Fruit fly (Drosophila melanogaster) whole organism, embryonic: Measurements from ENCODE around the gene CG8191.

Experiments used
- CG12219 ChIP-seq: fragments of 200-800 bp; sonication (Bioruptor generic); optimal IDR thresholded peaks from 3 replicates; lab custom pipeline; 2018; ENCODE audit warnings: missing biosample characterization, mild to moderate bottlenecking, missing genetic modification characterization
- CG13287 ChIP-seq: fragments of 200-800 bp; sonication (Bioruptor generic); IDR thresholded peaks from 2 replicates; pipeline ENCODE4 v1.3.6; 2022; ENCODE audit warnings: missing biosample characterization, missing genetic modification characterization; ENCODE audit not compliant: partially characterized antibody
- CG13424 ChIP-seq: fragments of 200-800 bp; sonication (Bioruptor generic); optimal IDR thresholded peaks from 2 replicates; lab custom pipeline; 2019; ENCODE audit warnings: missing biosample characterization, mild to moderate bottlenecking, missing genetic modification characterization, moderate library complexity
- CG16863 ChIP-seq: fragments of 200-800 bp; sonication (Bioruptor generic); optimal IDR thresholded peaks from 3 replicates; lab custom pipeline; 2016; ENCODE audit warnings: missing biosample characterization, missing genetic modification characterization
- CG17568 ChIP-seq: fragments of 200-800 bp; sonication (Bioruptor generic); optimal IDR thresholded peaks from 2 replicates; lab custom pipeline; 2018; ENCODE audit warnings: missing biosample characterization, mild to moderate bottlenecking, missing genetic modification characterization, moderate library complexity
- CG1832 ChIP-seq: fragments of 200-800 bp; sonication (Bioruptor generic); optimal IDR thresholded peaks from 2 replicates; lab custom pipeline; 2017; ENCODE audit warnings: missing biosample characterization, mild to moderate bottlenecking, missing genetic modification characterization, inconsistent platforms
- CG2199 ChIP-seq: fragments of 200-800 bp; sonication (Bioruptor generic); IDR thresholded peaks from 3 replicates; pipeline ENCODE4 v1.3.6; 2022; ENCODE audit warnings: missing biosample characterization, missing genetic modification characterization
- CG31388 ChIP-seq: fragments of 200-800 bp; sonication (Bioruptor generic); optimal IDR thresholded peaks from 2 replicates; lab custom pipeline; 2016; ENCODE audit warnings: missing biosample characterization, missing genetic modification characterization
- CG3407 ChIP-seq: fragments of 200-800 bp; sonication (Bioruptor generic); optimal IDR thresholded peaks from 2 replicates; lab custom pipeline; 2018; ENCODE audit warnings: missing biosample characterization, mild to moderate bottlenecking, missing genetic modification characterization
- CG7745 ChIP-seq: fragments of 200-800 bp; sonication (Bioruptor generic); optimal IDR thresholded peaks from 2 replicates; lab custom pipeline; 2018; ENCODE audit warnings: missing biosample characterization, mild to moderate bottlenecking, missing genetic modification characterization, moderate library complexity
- CG7928 ChIP-seq: fragments of 200-800 bp; sonication (Bioruptor generic); optimal IDR thresholded peaks from 2 replicates; lab custom pipeline; 2017; ENCODE audit warnings: missing biosample characterization, mild to moderate bottlenecking, missing genetic modification characterization
- CG9932 ChIP-seq: fragments of 200-800 bp; sonication (Bioruptor generic); IDR thresholded peaks from 2 replicates; pipeline ENCODE4 v1.3.6; 2022; ENCODE audit warnings: missing biosample characterization, missing genetic modification characterization
- CHES-1-like ChIP-seq: fragments of 200-800 bp; sonication (Bioruptor generic); optimal IDR thresholded peaks from 2 replicates; lab custom pipeline; 2016; ENCODE audit warnings: missing biosample characterization, missing genetic modification characterization
- Camta ChIP-seq: fragments of 200-800 bp; sonication (Bioruptor generic); optimal IDR thresholded peaks from 2 replicates; lab custom pipeline; 2016; ENCODE audit warnings: missing biosample characterization, missing genetic modification characterization
- Chrac-16 ChIP-seq: fragments of 200-800 bp; sonication (Bioruptor generic); optimal IDR thresholded peaks from 3 replicates; lab custom pipeline; 2016; ENCODE audit warnings: missing biosample characterization, missing genetic modification characterization
- CoRest ChIP-seq: fragments of 200-800 bp; sonication (Bioruptor generic); optimal IDR thresholded peaks from 3 replicates; lab custom pipeline; 2018; ENCODE audit warnings: missing biosample characterization, mild to moderate bottlenecking, missing genetic modification characterization, moderate library complexity
- D ChIP-seq, 2 experiments: fragments of 200-800 bp in 1 of 2; fragments of >200 bp in 1 of 2; sonication (Bioruptor generic) in 1 of 2; optimal IDR thresholded peaks; 2 replicates in 1 of 2; 3 replicates in 1 of 2; lab custom pipeline; 2017; ENCODE audit warnings: mild to moderate bottlenecking in 1 of 2, missing biosample characterization in 1 of 2, missing genetic modification characterization in 1 of 2, missing genetic modification reagents in 1 of 2
- Dp ChIP-seq: fragments of 200-800 bp; sonication (Bioruptor generic); optimal IDR thresholded peaks from 2 replicates; lab custom pipeline; 2018; ENCODE audit warnings: missing biosample characterization, mild to moderate bottlenecking, missing genetic modification characterization, moderate library complexity
- Elba2 ChIP-seq: fragments of 200-800 bp; sonication (Bioruptor generic); optimal IDR thresholded peaks from 3 replicates; lab custom pipeline; 2016; ENCODE audit warnings: missing biosample characterization, missing genetic modification characterization
- Ets97D ChIP-seq: fragments of 200-800 bp; sonication (Bioruptor generic); optimal IDR thresholded peaks from 3 replicates; lab custom pipeline; 2016; ENCODE audit warnings: missing biosample characterization, missing genetic modification characterization
- Fer1 ChIP-seq: fragments of 200-800 bp; sonication (Bioruptor generic); optimal IDR thresholded peaks from 2 replicates; lab custom pipeline; 2017; ENCODE audit warnings: missing biosample characterization, mild to moderate bottlenecking, missing genetic modification characterization
- Gsc ChIP-seq: fragments of 200-800 bp; sonication (Bioruptor generic); IDR thresholded peaks from 2 replicates; pipeline ENCODE4 v1.3.6; 2022; ENCODE audit warnings: missing biosample characterization, missing genetic modification characterization
- HLHmδ ChIP-seq: fragments of 200-800 bp; sonication (Bioruptor generic); optimal IDR thresholded peaks from 2 replicates; lab custom pipeline; 2018; ENCODE audit warnings: missing biosample characterization, mild to moderate bottlenecking, missing genetic modification characterization, moderate library complexity
- HmgZ ChIP-seq: fragments of 200-800 bp; sonication (Bioruptor generic); optimal IDR thresholded peaks from 2 replicates; lab custom pipeline; 2018; ENCODE audit warnings: missing biosample characterization, mild to moderate bottlenecking, missing genetic modification characterization
- Hmx ChIP-seq: fragments of 200-800 bp; sonication (Bioruptor generic); optimal IDR thresholded peaks from 2 replicates; lab custom pipeline; 2016; ENCODE audit warnings: missing biosample characterization, missing genetic modification characterization
- MESR4 ChIP-seq: fragments of 200-800 bp; sonication (Bioruptor generic); optimal IDR thresholded peaks from 2 replicates; lab custom pipeline; 2018; ENCODE audit warnings: missing biosample characterization, mild to moderate bottlenecking, missing genetic modification characterization, moderate library complexity
- PHDP ChIP-seq: fragments of 200-800 bp; sonication (Bioruptor generic); optimal IDR thresholded peaks from 3 replicates; lab custom pipeline; 2018; ENCODE audit warnings: missing biosample characterization, mild to moderate bottlenecking, missing genetic modification characterization, moderate library complexity
- Sin3A ChIP-seq: fragments of >200 bp; optimal IDR thresholded peaks from 2 replicates; lab custom pipeline; 2018
- Six4 ChIP-seq: fragments of 200-800 bp; sonication (Bioruptor generic); optimal IDR thresholded peaks from 2 replicates; lab custom pipeline; 2016; ENCODE audit warnings: missing biosample characterization, missing genetic modification characterization
- Xrp1 ChIP-seq: fragments of 200-800 bp; sonication (Bioruptor generic); IDR thresholded peaks from 2 replicates; pipeline ENCODE4 v1.3.6; 2022; ENCODE audit warnings: missing biosample characterization, missing genetic modification characterization
- abd-A ChIP-seq: fragments of 200-800 bp; sonication (Bioruptor generic); optimal IDR thresholded peaks from 3 replicates; lab custom pipeline; 2019; ENCODE audit warnings: missing biosample characterization, mild to moderate bottlenecking, missing genetic modification characterization, moderate library complexity
- ash1 ChIP-seq: fragments of 200-800 bp; sonication (Bioruptor generic); optimal IDR thresholded peaks from 2 replicates; lab custom pipeline; 2018; ENCODE audit warnings: missing biosample characterization, mild to moderate bottlenecking, missing genetic modification characterization
- bcd ChIP-seq: fragments of 200-800 bp; sonication (Bioruptor generic); optimal IDR thresholded peaks from 2 replicates; lab custom pipeline; 2017; ENCODE audit warnings: missing biosample characterization, mild to moderate bottlenecking, missing genetic modification characterization
- chinmo ChIP-seq: fragments of 200-800 bp; sonication (Bioruptor generic); IDR thresholded peaks from 4 replicates; pipeline ENCODE4 v1.3.6; 2022; ENCODE audit warnings: missing biosample characterization, missing genetic modification characterization; ENCODE audit not compliant: partially characterized antibody
- crol ChIP-seq: fragments of 200-800 bp; sonication (Bioruptor generic); IDR thresholded peaks from 2 replicates; pipeline ENCODE4 v1.3.6; 2022; ENCODE audit warnings: missing biosample characterization, missing genetic modification characterization
- fru ChIP-seq: fragments of >200 bp; optimal IDR thresholded peaks from 2 replicates; lab custom pipeline; 2017
- gsb-n ChIP-seq: fragments of 200-800 bp; sonication (Bioruptor generic); optimal IDR thresholded peaks from 3 replicates; lab custom pipeline; 2018; ENCODE audit warnings: missing biosample characterization, mild to moderate bottlenecking, missing genetic modification characterization
- h ChIP-seq: fragments of >200 bp; optimal IDR thresholded peaks from 2 replicates; lab custom pipeline; 2017
- klu ChIP-seq: fragments of 200-800 bp; sonication (Bioruptor generic); IDR thresholded peaks from 2 replicates; pipeline ENCODE4 v1.3.6; 2022; ENCODE audit warnings: missing biosample characterization, missing genetic modification characterization
- lbe ChIP-seq: fragments of 200-800 bp; sonication (Bioruptor generic); optimal IDR thresholded peaks from 2 replicates; lab custom pipeline; 2016; ENCODE audit warnings: missing biosample characterization, mild to moderate bottlenecking, missing genetic modification characterization
- lola ChIP-seq, 3 experiments: fragments of >200 bp in 2 of 3; fragments of 200-800 bp in 1 of 3; sonication (Bioruptor generic) in 1 of 3; optimal IDR thresholded peaks; 2 replicates each; lab custom pipeline; 2017 to 2019; ENCODE audit warnings: missing biosample characterization in 3 of 3, missing genetic modification characterization in 3 of 3, mild to moderate bottlenecking in 1 of 3, moderate library complexity in 1 of 3
- nmo ChIP-seq: fragments of 200-800 bp; sonication (Bioruptor generic); optimal IDR thresholded peaks from 2 replicates; lab custom pipeline; 2018; ENCODE audit warnings: missing biosample characterization, mild to moderate bottlenecking, missing genetic modification characterization, moderate library complexity
- sc ChIP-seq, 3 experiments: fragments of >200 bp in 2 of 3; fragments of 200-800 bp in 1 of 3; sonication (Bioruptor generic) in 1 of 3; optimal IDR thresholded peaks; 2 replicates in 2 of 3; 3 replicates in 1 of 3; lab custom pipeline; 2017; ENCODE audit warnings: mild to moderate bottlenecking in 1 of 3, missing biosample characterization in 1 of 3, missing genetic modification characterization in 1 of 3, missing genetic modification reagents in 1 of 3
- sens-2 ChIP-seq: fragments of 200-800 bp; sonication (Bioruptor generic); IDR thresholded peaks from 2 replicates; pipeline ENCODE4 v1.3.6; 2022; ENCODE audit warnings: missing biosample characterization, missing genetic modification characterization
- seq ChIP-seq: fragments of 200-800 bp; sonication (Bioruptor generic); IDR thresholded peaks from 2 replicates; pipeline ENCODE4 v1.3.6; 2022; ENCODE audit warnings: missing biosample characterization, missing genetic modification characterization
- tin ChIP-seq: fragments of 200-800 bp; sonication (Bioruptor generic); optimal IDR thresholded peaks from 3 replicates; lab custom pipeline; 2016; ENCODE audit warnings: missing biosample characterization, missing genetic modification characterization
- unc-4 ChIP-seq: fragments of 200-800 bp; sonication (Bioruptor generic); IDR thresholded peaks from 2 replicates; pipeline ENCODE4 v1.3.6; 2022; ENCODE audit warnings: missing biosample characterization, missing genetic modification characterization; ENCODE audit not compliant: partially characterized antibody
- yki ChIP-seq: fragments of >200 bp; optimal IDR thresholded peaks from 3 replicates; lab custom pipeline; 2018
- zen2 ChIP-seq: fragments of 200-800 bp; sonication (Bioruptor generic); IDR thresholded peaks from 3 replicates; pipeline ENCODE4 v1.3.6; 2022; ENCODE audit warnings: missing biosample characterization, missing genetic modification characterization; ENCODE audit not compliant: partially characterized antibody
- zfh1 ChIP-seq: fragments of 200-800 bp; sonication (Bioruptor generic); IDR thresholded peaks from 3 replicates; pipeline ENCODE4 v1.3.6; 2022; ENCODE audit warnings: missing biosample characterization, missing genetic modification characterization

CG8191 gene

DNA sequence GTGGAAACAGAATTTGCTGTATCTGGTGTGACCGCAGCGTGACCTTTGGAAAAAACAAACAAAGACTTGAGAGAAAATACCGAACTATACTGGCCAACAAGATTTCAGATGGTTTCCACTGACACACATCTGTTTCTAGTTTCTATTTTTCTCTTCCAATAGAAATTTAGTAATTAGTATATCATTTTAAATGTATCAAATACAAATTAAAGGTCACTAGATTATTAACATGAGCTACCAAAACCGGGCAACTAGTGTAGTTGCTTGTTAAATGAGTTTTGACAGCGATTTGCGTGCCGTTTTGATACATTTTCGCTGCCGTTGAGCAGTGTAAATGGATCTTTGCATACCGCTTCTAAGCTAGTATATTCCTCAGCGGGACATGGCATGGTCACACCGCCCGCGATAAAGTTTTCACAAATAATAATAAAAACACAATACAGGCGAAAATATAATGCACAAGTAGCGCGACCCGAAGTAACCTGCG lies 28.2 kb upstream of the CG8191 start, which contains the start of the genes Pis and Hap40 (continued):
- peak; percentile 88 for TF ChIP-seq nmo (GFP tag; lab: Kevin White, UChicago)
- peak; percentile 30 for TF ChIP-seq CHES-1-like
- TF ChIP-seq CG7745 (tag; lab: Kevin White, UChicago), result no peak
- TF ChIP-seq CG1832 (GFP tag; lab: Kevin White, UChicago), result no peak
- no peak for TF ChIP-seq chinmo (GFP tag; lab: Robert Waterston, UW)
- TF ChIP-seq abd-A, result no peak
- no peak for TF ChIP-seq CG13287 (GFP tag; lab: Robert Waterston, UW)
- peak; percentile 44 for TF ChIP-seq Ets97D
- no peak for TF ChIP-seq h
- TF ChIP-seq yki (lab: Kevin White, UChicago), result no peak
- TF ChIP-seq CG16863 (GFP tag; lab: Kevin White, UChicago), result no peak
- TF ChIP-seq gsb-n (tag; lab: Kevin White, UChicago), result peak; percentile 45
- TF ChIP-seq Sin3A (lab: Kevin White, UChicago), result peak; percentile 98
- no peak for TF ChIP-seq CG17568 (GFP tag; lab: Kevin White, UChicago)
- peak; percentile 42 for TF ChIP-seq Fer1 (GFP tag; lab: Kevin White, UChicago)
- TF ChIP-seq CG7928, result peak; percentile 37
- no peak for TF ChIP-seq unc-4 (GFP tag; lab: Robert Waterston, UW)
- no peak for TF ChIP-seq sens-2 (GFP tag; lab: Robert Waterston, UW)
- TF ChIP-seq zfh1 (GFP tag; lab: Robert Waterston, UW), result peak; percentile 67; the same call in 2 of the 3 replicates
- peak; percentile 12 for TF ChIP-seq Six4 (GFP tag; lab: Kevin White, UChicago)
- peak; percentile 90 for TF ChIP-seq CoRest (tag; lab: Kevin White, UChicago)
- no peak for TF ChIP-seq sc (optimal IDR thresholded peaks at IDR 0.05; lab: Kevin White, UChicago)
- TF ChIP-seq sc (GFP tag; optimal IDR thresholded peaks at IDR 0.05; lab: Kevin White, UChicago), result peak; percentile 40
- TF ChIP-seq Elba2 (GFP tag; lab: Kevin White, UChicago), result no peak
- TF ChIP-seq lola (GFP tag; optimal IDR thresholded peaks at IDR 0.05; lab: Kevin White, UChicago), result peak in 1 of 3 experiments; percentile 77
- TF ChIP-seq Camta, result peak; percentile 50
- peak; percentile 43 for TF ChIP-seq CG12219
- no peak for TF ChIP-seq MESR4 (GFP tag; lab: Kevin White, UChicago)
- 0 out of 3 replicates have a peak, but pooled peaks have one; percentile 29 for TF ChIP-seq CG2199 (GFP tag; lab: Robert Waterston, UW)
- TF ChIP-seq Xrp1 (GFP tag; lab: Robert Waterston, UW), result peak; percentile 62
- no peak for TF ChIP-seq HLHmδ
- TF ChIP-seq CG9932 (GFP tag; lab: Robert Waterston, UW), result peak; percentile 83
- peak; percentile 80 for TF ChIP-seq bcd (GFP tag; lab: Kevin White, UChicago)
- TF ChIP-seq ash1 (GFP tag; lab: Kevin White, UChicago), result no peak
- peak; percentile 82 for TF ChIP-seq CG13424
- peak; percentile 7 for TF ChIP-seq lbe (GFP tag; lab: Kevin White, UChicago)
- no peak for TF ChIP-seq Dp
- TF ChIP-seq Chrac-16 (GFP tag; lab: Kevin White, UChicago), result peak; percentile 74
- peak; percentile 66 for TF ChIP-seq PHDP (tag; lab: Kevin White, UChicago)
- no peak for TF ChIP-seq crol
- peak; percentile 69 for TF ChIP-seq HmgZ (tag; lab: Kevin White, UChicago)
- no peak for TF ChIP-seq zen2 (GFP tag; lab: Robert Waterston, UW)
- TF ChIP-seq seq (GFP tag; lab: Robert Waterston, UW), result peak; percentile 51; the same call in 1 of the 2 replicates
- TF ChIP-seq CG31388 (GFP tag; lab: Kevin White, UChicago), result peak; percentile 2
- 0 out of 2 replicates have a peak, but pooled peaks have one; percentile 26 for TF ChIP-seq Gsc (GFP tag; lab: Robert Waterston, UW)
- TF ChIP-seq klu (GFP tag; lab: Robert Waterston, UW), result peak; percentile 62; the same call in 1 of the 2 replicates
- TF ChIP-seq D (optimal IDR thresholded peaks at IDR 0.05; lab: Kevin White, UChicago), result no peak
- TF ChIP-seq D (GFP tag; optimal IDR thresholded peaks at IDR 0.05; lab: Kevin White, UChicago), result peak; percentile 29
- no peak for TF ChIP-seq fru (lab: Kevin White, UChicago)
- TF ChIP-seq tin, result peak; percentile 70
- no peak for TF ChIP-seq CG3407
- TF ChIP-seq Hmx (GFP tag; lab: Kevin White, UChicago), result peak; percentile 3
